Fruit fly (Drosophila melanogaster) whole organism, embryonic: Measurements from ENCODE around the gene bma.

Experiments used
- Atf6 ChIP-seq: fragments of 200-800 bp; sonication (Bioruptor generic); IDR thresholded peaks from 2 replicates; pipeline ENCODE4 v1.3.6; 2022; ENCODE audit warnings: missing biosample characterization, missing genetic modification characterization
- CG10543 ChIP-seq: fragments of 200-800 bp; sonication (Bioruptor generic); optimal IDR thresholded peaks from 3 replicates; lab custom pipeline; 2017; ENCODE audit warnings: missing biosample characterization, mild to moderate bottlenecking, missing genetic modification characterization, moderate library complexity
- CG11696 ChIP-seq: fragments of 200-800 bp; sonication (Bioruptor generic); IDR thresholded peaks from 2 replicates; pipeline ENCODE4 v1.3.6; 2022; ENCODE audit warnings: missing biosample characterization, missing genetic modification characterization
- CG12219 ChIP-seq: fragments of 200-800 bp; sonication (Bioruptor generic); optimal IDR thresholded peaks from 3 replicates; lab custom pipeline; 2018; ENCODE audit warnings: missing biosample characterization, mild to moderate bottlenecking, missing genetic modification characterization
- CG13624 ChIP-seq: fragments of 200-800 bp; sonication (Bioruptor generic); optimal IDR thresholded peaks from 2 replicates; lab custom pipeline; 2016; ENCODE audit warnings: missing biosample characterization, missing genetic modification characterization
- CG15479 ChIP-seq: fragments of 200-800 bp; sonication (Bioruptor generic); optimal IDR thresholded peaks from 3 replicates; lab custom pipeline; 2019; ENCODE audit warnings: missing biosample characterization, mild to moderate bottlenecking, missing genetic modification characterization, moderate library complexity
- CG16813 ChIP-seq: fragments of 200-800 bp; sonication (Bioruptor generic); IDR thresholded peaks from 3 replicates; pipeline ENCODE4 v1.3.6; 2022; ENCODE audit warnings: missing biosample characterization, missing genetic modification characterization; ENCODE audit not compliant: partially characterized antibody
- CG17568 ChIP-seq: fragments of 200-800 bp; sonication (Bioruptor generic); optimal IDR thresholded peaks from 2 replicates; lab custom pipeline; 2018; ENCODE audit warnings: missing biosample characterization, mild to moderate bottlenecking, missing genetic modification characterization, moderate library complexity
- CG18011 ChIP-seq: fragments of 200-800 bp; sonication (Bioruptor generic); optimal IDR thresholded peaks from 2 replicates; lab custom pipeline; 2017; ENCODE audit warnings: missing biosample characterization, missing genetic modification characterization, mild to moderate bottlenecking, moderate library complexity, missing genotype
- CG3838 ChIP-seq: fragments of 200-800 bp; sonication (Bioruptor generic); optimal IDR thresholded peaks from 3 replicates; lab custom pipeline; 2016; ENCODE audit warnings: missing biosample characterization, missing genetic modification characterization
- CG3847 ChIP-seq: fragments of 200-800 bp; sonication (Bioruptor generic); IDR thresholded peaks from 2 replicates; pipeline ENCODE4 v1.3.6; 2022; ENCODE audit warnings: missing biosample characterization, missing genetic modification characterization
- CG4707 ChIP-seq: fragments of 200-800 bp; sonication (Bioruptor generic); optimal IDR thresholded peaks from 2 replicates; lab custom pipeline; 2018; ENCODE audit warnings: missing biosample characterization, mild to moderate bottlenecking, missing genetic modification characterization, moderate library complexity
- CG5180 ChIP-seq: fragments of 200-800 bp; sonication (Bioruptor generic); optimal IDR thresholded peaks from 3 replicates; lab custom pipeline; 2017; ENCODE audit warnings: missing biosample characterization, missing genetic modification characterization, mild to moderate bottlenecking, moderate library complexity, missing genetic modification reagents
- CG5953 ChIP-seq: fragments of 200-800 bp; sonication (Bioruptor generic); IDR thresholded peaks from 2 replicates; pipeline ENCODE4 v1.3.6; 2022; ENCODE audit warnings: missing biosample characterization, missing genetic modification characterization
- CG6272 ChIP-seq: fragments of 200-800 bp; sonication (Bioruptor generic); IDR thresholded peaks from 2 replicates; pipeline ENCODE4 v1.3.6; 2022; ENCODE audit warnings: missing biosample characterization, missing genetic modification characterization
- CG8388 ChIP-seq: fragments of 200-800 bp; sonication (Bioruptor generic); optimal IDR thresholded peaks from 2 replicates; lab custom pipeline; 2019; ENCODE audit warnings: missing biosample characterization, mild to moderate bottlenecking, missing genetic modification characterization, moderate library complexity
- CG9797 ChIP-seq: fragments of 200-800 bp; sonication (Bioruptor generic); optimal IDR thresholded peaks from 3 replicates; lab custom pipeline; 2018; ENCODE audit warnings: missing biosample characterization, mild to moderate bottlenecking, missing genetic modification characterization
- CrebB ChIP-seq: fragments of 200-800 bp; sonication (Bioruptor generic); optimal IDR thresholded peaks from 3 replicates; lab custom pipeline; 2018; ENCODE audit warnings: missing biosample characterization, mild to moderate bottlenecking, missing genetic modification characterization
- D19B ChIP-seq: fragments of 200-800 bp; sonication (Bioruptor generic); optimal IDR thresholded peaks from 2 replicates; lab custom pipeline; 2017; ENCODE audit warnings: missing biosample characterization, mild to moderate bottlenecking, missing genetic modification characterization
- Dad ChIP-seq: fragments of 200-800 bp; sonication (Bioruptor generic); optimal IDR thresholded peaks from 3 replicates; lab custom pipeline; 2016; ENCODE audit warnings: missing biosample characterization, missing genetic modification characterization
- Drgx ChIP-seq: fragments of 200-800 bp; sonication (Bioruptor generic); IDR thresholded peaks from 2 replicates; pipeline ENCODE4 v1.3.6; 2022; ENCODE audit warnings: missing biosample characterization, missing genetic modification characterization
- Fer1 ChIP-seq: fragments of 200-800 bp; sonication (Bioruptor generic); optimal IDR thresholded peaks from 2 replicates; lab custom pipeline; 2017; ENCODE audit warnings: missing biosample characterization, mild to moderate bottlenecking, missing genetic modification characterization
- Gug ChIP-seq: fragments of 200-800 bp; sonication (Bioruptor generic); IDR thresholded peaks from 4 replicates; pipeline ENCODE4 v1.3.6; 2022; ENCODE audit warnings: missing biosample characterization, missing genetic modification characterization
- HLH3B ChIP-seq: fragments of 200-800 bp; sonication (Bioruptor generic); IDR thresholded peaks from 2 replicates; pipeline ENCODE4 v1.3.6; 2022; ENCODE audit warnings: missing biosample characterization, missing genetic modification characterization
- Hand ChIP-seq: fragments of 200-800 bp; sonication (Bioruptor generic); optimal IDR thresholded peaks from 2 replicates; lab custom pipeline; 2017; ENCODE audit warnings: mild to moderate bottlenecking, missing biosample characterization, missing genetic modification reagents, missing genetic modification characterization
- NFAT ChIP-seq: fragments of 200-800 bp; sonication (Bioruptor generic); IDR thresholded peaks from 2 replicates; pipeline ENCODE4 v1.3.6; 2022; ENCODE audit warnings: missing biosample characterization, missing genetic modification characterization
- Opbp ChIP-seq: fragments of 200-800 bp; sonication (Bioruptor generic); IDR thresholded peaks from 3 replicates; pipeline ENCODE4 v1.3.6; 2022; ENCODE audit warnings: missing biosample characterization, missing genetic modification characterization; ENCODE audit not compliant: partially characterized antibody
- Rx ChIP-seq: fragments of 200-800 bp; sonication (Bioruptor generic); IDR thresholded peaks from 2 replicates; pipeline ENCODE4 v1.3.6; 2022; ENCODE audit warnings: missing biosample characterization, missing genetic modification characterization
- Sox102F ChIP-seq: fragments of 200-800 bp; sonication (Bioruptor generic); optimal IDR thresholded peaks from 2 replicates; lab custom pipeline; 2018; ENCODE audit warnings: missing biosample characterization, mild to moderate bottlenecking, missing genetic modification characterization, moderate library complexity
- Xrp1 ChIP-seq: fragments of 200-800 bp; sonication (Bioruptor generic); IDR thresholded peaks from 2 replicates; pipeline ENCODE4 v1.3.6; 2022; ENCODE audit warnings: missing biosample characterization, missing genetic modification characterization
- amos ChIP-seq: fragments of 200-800 bp; sonication (Bioruptor generic); IDR thresholded peaks from 2 replicates; pipeline ENCODE4 v1.3.6; 2022; ENCODE audit warnings: missing biosample characterization, missing genetic modification characterization; ENCODE audit not compliant: partially characterized antibody
- ash1 ChIP-seq: fragments of 200-800 bp; sonication (Bioruptor generic); optimal IDR thresholded peaks from 2 replicates; lab custom pipeline; 2018; ENCODE audit warnings: missing biosample characterization, mild to moderate bottlenecking, missing genetic modification characterization
- crc ChIP-seq: fragments of 200-800 bp; sonication (Bioruptor generic); optimal IDR thresholded peaks from 2 replicates; lab custom pipeline; 2016; ENCODE audit warnings: missing biosample characterization, missing genetic modification characterization
- croc ChIP-seq: fragments of 200-800 bp; sonication (Bioruptor generic); conservative IDR thresholded peaks from 3 replicates; pipeline ENCODE4 v1.3.6; 2022; ENCODE audit warnings: missing biosample characterization, missing genetic modification characterization
- esg ChIP-seq: fragments of 200-800 bp; sonication (Bioruptor generic); conservative IDR thresholded peaks from 2 replicates; pipeline ENCODE4 v1.3.6; 2022; ENCODE audit warnings: missing biosample characterization, missing genetic modification characterization
- fd64A ChIP-seq: fragments of 200-800 bp; sonication (Bioruptor generic); optimal IDR thresholded peaks from 3 replicates; lab custom pipeline; 2018; ENCODE audit warnings: missing biosample characterization, mild to moderate bottlenecking, missing genetic modification characterization
- gsb ChIP-seq: fragments of 200-800 bp; sonication (Bioruptor generic); IDR thresholded peaks from 2 replicates; pipeline ENCODE4 v1.3.6; 2022; ENCODE audit warnings: missing biosample characterization, missing genetic modification characterization
- hb ChIP-seq: fragments of 200-800 bp; sonication (Bioruptor generic); IDR thresholded peaks from 3 replicates; pipeline ENCODE4 v1.3.6; 2022; ENCODE audit warnings: missing biosample characterization, missing genetic modification characterization; ENCODE audit not compliant: partially characterized antibody
- hbn ChIP-seq: fragments of 200-800 bp; sonication (Bioruptor generic); IDR thresholded peaks from 2 replicates; pipeline ENCODE4 v1.3.6; 2022; ENCODE audit warnings: missing biosample characterization, missing genetic modification characterization; ENCODE audit not compliant: partially characterized antibody
- her ChIP-seq: fragments of 200-800 bp; sonication (Bioruptor generic); optimal IDR thresholded peaks from 2 replicates; lab custom pipeline; 2016; ENCODE audit warnings: missing biosample characterization, missing genetic modification characterization
- nau ChIP-seq: fragments of 200-800 bp; sonication (Bioruptor generic); optimal IDR thresholded peaks from 3 replicates; lab custom pipeline; 2017; ENCODE audit warnings: missing biosample characterization, mild to moderate bottlenecking, missing genetic modification characterization, missing genetic modification reagents
- p53 ChIP-seq: fragments of 200-800 bp; sonication (Bioruptor generic); optimal IDR thresholded peaks from 2 replicates; lab custom pipeline; 2016; ENCODE audit warnings: missing biosample characterization, missing genetic modification characterization
- pfk ChIP-seq: fragments of 200-800 bp; sonication (Bioruptor generic); optimal IDR thresholded peaks from 2 replicates; lab custom pipeline; 2018; ENCODE audit warnings: missing biosample characterization, mild to moderate bottlenecking, missing genetic modification characterization, moderate library complexity
- ranshi ChIP-seq: fragments of 200-800 bp; sonication (Bioruptor generic); IDR thresholded peaks from 2 replicates; pipeline ENCODE4 v1.3.6; 2022; ENCODE audit warnings: missing biosample characterization, missing genetic modification characterization
- repo ChIP-seq: fragments of 200-800 bp; sonication (Bioruptor generic); optimal IDR thresholded peaks from 2 replicates; lab custom pipeline; 2016; ENCODE audit warnings: missing biosample characterization, missing genetic modification characterization
- stc ChIP-seq: fragments of 200-800 bp; sonication (Bioruptor generic); IDR thresholded peaks from 2 replicates; pipeline ENCODE4 v1.3.6; 2022; ENCODE audit warnings: missing biosample characterization, missing genetic modification characterization
- stwl ChIP-seq: fragments of 200-800 bp; sonication (Bioruptor generic); optimal IDR thresholded peaks from 3 replicates; lab custom pipeline; 2018; ENCODE audit warnings: missing biosample characterization, mild to moderate bottlenecking, missing genetic modification characterization, moderate library complexity
- trh ChIP-seq: fragments of 200-800 bp; sonication (Bioruptor generic); optimal IDR thresholded peaks from 2 replicates; lab custom pipeline; 2016; ENCODE audit warnings: missing biosample characterization, missing genetic modification characterization
- twi ChIP-seq: fragments of 200-800 bp; optimal IDR thresholded peaks from 2 replicates; lab custom pipeline; 2019; ENCODE audit warnings: missing biosample characterization, mild to moderate bottlenecking, missing genetic modification characterization, moderate library complexity
- yki ChIP-seq: fragments of >200 bp; optimal IDR thresholded peaks from 3 replicates; lab custom pipeline; 2018

The bma gene

dm6 chr3L:9899046-9899659 is 8.8 kb upstream of the bma start, which contains the start of gene nudE (continued):
- TF ChIP-seq CG16813 = no peak
- TF ChIP-seq Dad (GFP tag; lab: Kevin White, UChicago) = peak; percentile 32
- TF ChIP-seq CG15479 = no peak
- TF ChIP-seq gsb (GFP tag; lab: Robert Waterston, UW) = no peak
- TF ChIP-seq esg (GFP tag; lab: Robert Waterston, UW) = no peak
- TF ChIP-seq Sox102F (GFP tag; lab: Kevin White, UChicago) = no peak
- peak; percentile 37 for TF ChIP-seq CG8388 (GFP tag; lab: Kevin White, UChicago)
- 0 out of 2 replicates have a peak, but pooled peaks have one; percentile 21 for TF ChIP-seq Xrp1 (GFP tag; lab: Robert Waterston, UW)
- no peak for TF ChIP-seq D19B
- peak; percentile 60 for TF ChIP-seq CG3847 (GFP tag; lab: Robert Waterston, UW)
- no peak for TF ChIP-seq CG11696 (GFP tag; lab: Robert Waterston, UW)
- TF ChIP-seq Drgx (GFP tag; lab: Robert Waterston, UW) = no peak
- peak; percentile 27; the same call in 1 of the 2 replicates for TF ChIP-seq NFAT (GFP tag; lab: Robert Waterston, UW)
- TF ChIP-seq Hand (GFP tag; lab: Kevin White, UChicago) = no peak
- no peak for TF ChIP-seq CG3838 (GFP tag; lab: Kevin White, UChicago)
- TF ChIP-seq CG18011 = no peak
- no peak for TF ChIP-seq stc (GFP tag; lab: Robert Waterston, UW)
- no peak for TF ChIP-seq fd64A
- TF ChIP-seq CG10543 (GFP tag; lab: Kevin White, UChicago) = no peak
- TF ChIP-seq Rx = 0 out of 2 replicates have a peak, but pooled peaks have one; percentile 11
- no peak for TF ChIP-seq p53 (GFP tag; lab: Kevin White, UChicago)
- no peak for TF ChIP-seq hb (GFP tag; lab: Robert Waterston, UW)
- TF ChIP-seq CG17568 = no peak
- peak; percentile 12 for TF ChIP-seq her (GFP tag; lab: Kevin White, UChicago)
- peak; percentile 0 for TF ChIP-seq Fer1
- no peak for TF ChIP-seq repo (GFP tag; lab: Kevin White, UChicago)
- no peak for TF ChIP-seq CG4707 (GFP tag; lab: Kevin White, UChicago)
- TF ChIP-seq CG13624 (GFP tag; lab: Kevin White, UChicago) = peak; percentile 75
- TF ChIP-seq CG6272 = peak; percentile 53
- TF ChIP-seq crc (GFP tag; lab: Kevin White, UChicago) = peak; percentile 21
- TF ChIP-seq twi = no peak
- TF ChIP-seq CG5180 (GFP tag; lab: Kevin White, UChicago) = no peak
- TF ChIP-seq CG9797 = no peak
- TF ChIP-seq CG12219 = no peak
- TF ChIP-seq stwl (tag; lab: Kevin White, UChicago) = peak; percentile 61
- TF ChIP-seq Atf6 (GFP tag; lab: Robert Waterston, UW) = no peak
- TF ChIP-seq trh (GFP tag; lab: Kevin White, UChicago) = no peak
- no peak for TF ChIP-seq hbn (GFP tag; lab: Robert Waterston, UW)
- no peak for TF ChIP-seq pfk
- TF ChIP-seq yki = no peak
- TF ChIP-seq ash1 (GFP tag; lab: Kevin White, UChicago) = no peak
- TF ChIP-seq HLH3B = no peak
- TF ChIP-seq CG5953 (GFP tag; lab: Robert Waterston, UW) = no peak
- TF ChIP-seq Opbp (GFP tag; lab: Robert Waterston, UW) = no peak
- TF ChIP-seq croc = no peak
- TF ChIP-seq Gug (GFP tag; lab: Robert Waterston, UW) = no peak
- 0 out of 2 replicates have a peak, but pooled peaks have one; percentile 22 for TF ChIP-seq amos (GFP tag; lab: Robert Waterston, UW)
- no peak for TF ChIP-seq nau (GFP tag; lab: Kevin White, UChicago)
- TF ChIP-seq CrebB = no peak
- TF ChIP-seq ranshi (GFP tag; lab: Robert Waterston, UW) = 0 out of 2 replicates have a peak, but pooled peaks have one; percentile 35
